Worm (Caenorhabditis elegans) whole organism, mixed stage, embryonic: Measurements from ENCODE around the gene T15B12.2.

ENCODE experiments used
- blmp-1 ChIP-seq: fragments of 150-350 bp; optimal IDR thresholded peaks from 2 replicates; lab custom pipeline; 2014; ENCODE audit warnings: missing biosample characterization, missing genetic modification characterization
- elt-3 ChIP-seq: fragments of 150-350 bp; optimal IDR thresholded peaks from 2 replicates; lab custom pipeline; 2014; ENCODE audit warnings: missing biosample characterization, missing genetic modification characterization
- lin-13 ChIP-seq: fragments of 150-350 bp; optimal IDR thresholded peaks from 2 replicates; lab custom pipeline; 2014; ENCODE audit warnings: missing biosample characterization, missing genetic modification characterization
- lsy-2 ChIP-seq: fragments of 150-350 bp; optimal IDR thresholded peaks from 2 replicates; lab custom pipeline; 2014; ENCODE audit warnings: missing biosample characterization, missing genetic modification characterization
- mep-1 ChIP-seq: fragments of 150-350 bp; optimal IDR thresholded peaks from 2 replicates; lab custom pipeline; 2017; ENCODE audit warnings: missing biosample characterization, missing genetic modification reagents, missing genetic modification characterization, inconsistent platforms
- nhr-237 ChIP-seq: fragments of 150-350 bp; optimal IDR thresholded peaks from 2 replicates; lab custom pipeline; 2014; ENCODE audit warnings: missing biosample characterization, missing genetic modification characterization
- nhr-28 ChIP-seq: fragments of 150-350 bp; optimal IDR thresholded peaks from 2 replicates; lab custom pipeline; 2014; ENCODE audit warnings: missing biosample characterization, missing genetic modification characterization
- nhr-76 ChIP-seq: sonication (generic microtip); optimal IDR thresholded peaks from 2 replicates; lab custom pipeline; 2017; ENCODE audit warnings: missing biosample characterization, missing genetic modification characterization
- snpc-4 ChIP-seq: fragments of 150-350 bp; optimal IDR thresholded peaks from 2 replicates; lab custom pipeline; 2014; ENCODE audit warnings: missing biosample characterization, missing genetic modification characterization
- sptf-1 ChIP-seq: sonication (generic microtip); optimal IDR thresholded peaks from 2 replicates; lab custom pipeline; 2017; ENCODE audit warnings: mild to moderate bottlenecking, missing genetic modification characterization, moderate library complexity, missing compliant biosample characterization
- unc-120 ChIP-seq: sonication (generic microtip); optimal IDR thresholded peaks from 2 replicates; lab custom pipeline; 2017; ENCODE audit warnings: missing genetic modification characterization, missing compliant biosample characterization; ENCODE audit not compliant: poor library complexity, severe bottlenecking
- unc-39 ChIP-seq: fragments of 150-350 bp; optimal IDR thresholded peaks from 2 replicates; lab custom pipeline; 2014; ENCODE audit warnings: missing biosample characterization, missing genetic modification characterization
- unc-62 ChIP-seq: fragments of 150-350 bp; optimal IDR thresholded peaks from 2 replicates; lab custom pipeline; 2014; ENCODE audit warnings: missing biosample characterization, missing genetic modification reagents, missing genetic modification characterization
- ztf-11 ChIP-seq: fragments of 150-350 bp; optimal IDR thresholded peaks from 2 replicates; lab custom pipeline; 2014; ENCODE audit warnings: missing biosample characterization, missing genetic modification characterization

DNA sequence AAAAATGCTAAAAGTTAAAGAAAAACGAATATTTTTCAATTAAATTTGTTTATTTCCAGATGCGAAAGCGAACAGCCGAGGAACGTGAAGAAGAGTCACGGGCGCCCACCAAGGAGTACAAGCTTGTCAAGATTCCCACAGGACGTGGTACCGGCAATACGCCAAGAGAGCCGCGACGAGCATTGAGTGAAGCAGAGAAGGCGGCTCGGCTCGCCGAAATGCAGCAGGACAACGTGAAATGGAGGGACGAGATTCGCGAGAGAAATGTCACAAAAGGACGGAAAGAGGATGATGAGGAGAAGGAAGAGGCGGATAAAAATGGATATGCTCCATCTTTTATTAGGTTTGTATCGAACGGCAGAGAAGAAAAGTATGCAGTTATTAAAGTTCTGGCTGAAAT, 8.7 kb upstream of the T15B12.2 start:
- TF ChIP-seq lin-13 (tag; lab: Kevin White, UChicago) (no peak), sptf-1 (tag; lab: Kevin White, UChicago) (no peak), nhr-76 (tag; lab: Kevin White, UChicago) (no peak), snpc-4 (tag; lab: Kevin White, UChicago) (no peak), nhr-28 (tag; lab: Kevin White, UChicago) (no peak), lsy-2 (tag; lab: Kevin White, UChicago) (no peak), unc-62 (GFP tag; lab: Kevin White, UChicago) (no peak), nhr-237 (tag; lab: Kevin White, UChicago) (no peak), elt-3 (tag; lab: Kevin White, UChicago) (no peak), unc-39 (no peak), unc-120 (tag; lab: Kevin White, UChicago) (no peak), mep-1 (tag; lab: Kevin White, UChicago) (no peak), ztf-11 (no peak), blmp-1 (no peak)
